Worm (Caenorhabditis elegans): ENCODE results near the gene fbxb-83.

ce11 chrIII:180963-181362, 36.0 kb upstream of the fbxb-83 start, which contains the start of gene F40G9.5:
- TF ChIP-seq fos-1 (tag; optimal IDR thresholded peaks at IDR 0.05) (no peak), dpl-1 (GFP tag; optimal IDR thresholded peaks at IDR 0.05) (no peak)
